Fruit fly (Drosophila melanogaster) whole organism, embryonic: ENCODE results near the gene SerRS-m.

Source experiments
- Atf6 ChIP-seq: fragments of 200-800 bp; sonication (Bioruptor generic); IDR thresholded peaks from 2 replicates; pipeline ENCODE4 v1.3.6; 2022; ENCODE audit warnings: missing biosample characterization, missing genetic modification characterization
- BEAF-32 ChIP-seq: fragments of 200-800 bp; sonication (Bioruptor generic); optimal IDR thresholded peaks from 3 replicates; lab custom pipeline; 2017; ENCODE audit warnings: missing biosample characterization, missing genetic modification characterization, mild to moderate bottlenecking, moderate library complexity, missing genetic modification reagents
- CG11093 ChIP-seq: fragments of 200-800 bp; sonication (Bioruptor generic); IDR thresholded peaks from 3 replicates; pipeline ENCODE4 v1.3.6; 2022; ENCODE audit warnings: missing biosample characterization, missing genetic modification characterization
- CG11456 ChIP-seq: fragments of 200-800 bp; sonication (Bioruptor generic); IDR thresholded peaks from 3 replicates; pipeline ENCODE4 v1.3.6; 2022; ENCODE audit warnings: missing biosample characterization, missing genetic modification characterization
- CG12299 ChIP-seq: fragments of 200-800 bp; sonication (Bioruptor generic); optimal IDR thresholded peaks from 2 replicates; lab custom pipeline; 2018; ENCODE audit warnings: missing biosample characterization, mild to moderate bottlenecking, missing genetic modification characterization
- CG13424 ChIP-seq: fragments of 200-800 bp; sonication (Bioruptor generic); optimal IDR thresholded peaks from 2 replicates; lab custom pipeline; 2019; ENCODE audit warnings: missing biosample characterization, mild to moderate bottlenecking, missing genetic modification characterization, moderate library complexity
- CG13624 ChIP-seq: fragments of 200-800 bp; sonication (Bioruptor generic); optimal IDR thresholded peaks from 2 replicates; lab custom pipeline; 2016; ENCODE audit warnings: missing biosample characterization, missing genetic modification characterization
- CG17912 ChIP-seq: fragments of 200-800 bp; sonication (Bioruptor generic); optimal IDR thresholded peaks from 2 replicates; lab custom pipeline; 2018; ENCODE audit warnings: missing biosample characterization, mild to moderate bottlenecking, missing genetic modification characterization
- CG2120 ChIP-seq: fragments of 200-800 bp; sonication (Bioruptor generic); optimal IDR thresholded peaks from 3 replicates; lab custom pipeline; 2016; ENCODE audit warnings: missing biosample characterization, missing genetic modification characterization
- CG2202 ChIP-seq: fragments of 200-800 bp; sonication (Bioruptor generic); optimal IDR thresholded peaks from 2 replicates; lab custom pipeline; 2018; ENCODE audit warnings: missing biosample characterization, mild to moderate bottlenecking, missing genetic modification characterization
- CG2678 ChIP-seq: fragments of 200-800 bp; sonication (Bioruptor generic); optimal IDR thresholded peaks from 3 replicates; lab custom pipeline; 2019; ENCODE audit warnings: missing biosample characterization, mild to moderate bottlenecking, missing genetic modification characterization, moderate library complexity
- CG32532 ChIP-seq: fragments of 200-800 bp; sonication (Bioruptor generic); IDR thresholded peaks from 2 replicates; pipeline ENCODE4 v1.3.6; 2022; ENCODE audit warnings: missing biosample characterization, missing genetic modification characterization
- CG34224 ChIP-seq: fragments of 200-800 bp; sonication (Bioruptor generic); IDR thresholded peaks from 3 replicates; pipeline ENCODE4 v1.3.6; 2022; ENCODE audit warnings: missing biosample characterization, missing genetic modification characterization; ENCODE audit not compliant: partially characterized antibody
- CG3995 ChIP-seq: fragments of 200-800 bp; sonication (Bioruptor generic); optimal IDR thresholded peaks from 3 replicates; lab custom pipeline; 2016; ENCODE audit warnings: missing biosample characterization, missing genetic modification characterization
- CG4424 ChIP-seq: fragments of 200-800 bp; sonication (Bioruptor generic); optimal IDR thresholded peaks from 3 replicates; lab custom pipeline; 2016; ENCODE audit warnings: missing biosample characterization, missing genetic modification characterization
- CG4820 ChIP-seq: fragments of 200-800 bp; sonication (Bioruptor generic); optimal IDR thresholded peaks from 3 replicates; lab custom pipeline; 2016; ENCODE audit warnings: missing biosample characterization, missing genetic modification characterization
- CG5245 ChIP-seq: fragments of 200-800 bp; sonication (Bioruptor generic); optimal IDR thresholded peaks from 3 replicates; lab custom pipeline; 2016; ENCODE audit warnings: missing biosample characterization, missing genetic modification characterization
- CG6254 ChIP-seq: fragments of 200-800 bp; sonication (Bioruptor generic); optimal IDR thresholded peaks from 3 replicates; lab custom pipeline; 2017; ENCODE audit warnings: mild to moderate bottlenecking, missing biosample characterization, missing genetic modification reagents, missing genetic modification characterization
- CG7786 ChIP-seq: fragments of 200-800 bp; sonication (Bioruptor generic); optimal IDR thresholded peaks from 2 replicates; lab custom pipeline; 2016; ENCODE audit warnings: missing biosample characterization, missing genetic modification characterization
- Chrac-16 ChIP-seq: fragments of 200-800 bp; sonication (Bioruptor generic); optimal IDR thresholded peaks from 3 replicates; lab custom pipeline; 2016; ENCODE audit warnings: missing biosample characterization, missing genetic modification characterization
- Dad ChIP-seq: fragments of 200-800 bp; sonication (Bioruptor generic); optimal IDR thresholded peaks from 3 replicates; lab custom pipeline; 2016; ENCODE audit warnings: missing biosample characterization, missing genetic modification characterization
- Dp ChIP-seq: fragments of 200-800 bp; sonication (Bioruptor generic); optimal IDR thresholded peaks from 2 replicates; lab custom pipeline; 2018; ENCODE audit warnings: missing biosample characterization, mild to moderate bottlenecking, missing genetic modification characterization, moderate library complexity
- Dref ChIP-seq: fragments of 200-800 bp; sonication (Bioruptor generic); IDR thresholded peaks from 2 replicates; pipeline ENCODE4 v1.3.6; 2022; ENCODE audit warnings: missing biosample characterization, missing genetic modification characterization
- Elba2 ChIP-seq: fragments of 200-800 bp; sonication (Bioruptor generic); optimal IDR thresholded peaks from 3 replicates; lab custom pipeline; 2016; ENCODE audit warnings: missing biosample characterization, missing genetic modification characterization
- Ets65A ChIP-seq: fragments of 200-800 bp; sonication (Bioruptor generic); peaks from one replicate; lab custom pipeline; 2016; ENCODE audit warnings: missing biosample characterization, missing genetic modification characterization
- Hey ChIP-seq: fragments of 200-800 bp; sonication (Bioruptor generic); optimal IDR thresholded peaks from 3 replicates; lab custom pipeline; 2018; ENCODE audit warnings: missing biosample characterization, mild to moderate bottlenecking, missing genetic modification characterization
- Hmr ChIP-seq: fragments of 200-800 bp; sonication (Bioruptor generic); optimal IDR thresholded peaks from 3 replicates; lab custom pipeline; 2017; ENCODE audit warnings: mild to moderate bottlenecking, missing biosample characterization, missing genetic modification reagents, missing genetic modification characterization
- Hr3 ChIP-seq: fragments of 200-800 bp; sonication (Bioruptor generic); optimal IDR thresholded peaks from 3 replicates; lab custom pipeline; 2016; ENCODE audit warnings: missing biosample characterization, missing genetic modification characterization
- Mrtf ChIP-seq: fragments of 200-800 bp; sonication (Bioruptor generic); IDR thresholded peaks from 3 replicates; pipeline ENCODE4 v1.3.6; 2022; ENCODE audit warnings: missing biosample characterization, missing genetic modification characterization
- Pdp1 ChIP-seq, 2 experiments: fragments of 200-800 bp; sonication (Bioruptor generic); optimal IDR thresholded peaks; 3 replicates each; lab custom pipeline; 2016; ENCODE audit warnings: missing biosample characterization in 2 of 2, missing genetic modification characterization in 2 of 2, mild to moderate bottlenecking in 1 of 2, moderate library complexity in 1 of 2
- Scr ChIP-seq: fragments of 200-800 bp; sonication (Bioruptor generic); IDR thresholded peaks from 2 replicates; pipeline ENCODE4 v1.3.6; 2022; ENCODE audit warnings: missing biosample characterization, missing genetic modification characterization; ENCODE audit not compliant: partially characterized antibody
- Stat92E ChIP-seq, 3 experiments: fragments of >200 bp in 2 of 3; fragments of 200-800 bp in 1 of 3; sonication (Bioruptor generic) in 1 of 3; optimal IDR thresholded peaks; 2 replicates each; lab custom pipeline; 2017 to 2019; ENCODE audit warnings: missing biosample characterization in 3 of 3, missing genetic modification characterization in 3 of 3, mild to moderate bottlenecking in 1 of 3, moderate library complexity in 1 of 3
- Xrp1 ChIP-seq: fragments of 200-800 bp; sonication (Bioruptor generic); IDR thresholded peaks from 2 replicates; pipeline ENCODE4 v1.3.6; 2022; ENCODE audit warnings: missing biosample characterization, missing genetic modification characterization
- bbx ChIP-seq: fragments of 200-800 bp; sonication (Bioruptor generic); IDR thresholded peaks from 2 replicates; pipeline ENCODE4 v1.3.6; 2022; ENCODE audit warnings: missing biosample characterization, missing genetic modification characterization; ENCODE audit not compliant: partially characterized antibody
- chinmo ChIP-seq: fragments of 200-800 bp; sonication (Bioruptor generic); IDR thresholded peaks from 4 replicates; pipeline ENCODE4 v1.3.6; 2022; ENCODE audit warnings: missing biosample characterization, missing genetic modification characterization; ENCODE audit not compliant: partially characterized antibody
- crc ChIP-seq: fragments of 200-800 bp; sonication (Bioruptor generic); optimal IDR thresholded peaks from 2 replicates; lab custom pipeline; 2016; ENCODE audit warnings: missing biosample characterization, missing genetic modification characterization
- da ChIP-seq: fragments of 200-800 bp; sonication (Bioruptor generic); optimal IDR thresholded peaks from 2 replicates; lab custom pipeline; 2016; ENCODE audit warnings: missing biosample characterization, missing genetic modification characterization
- esg ChIP-seq: fragments of 200-800 bp; sonication (Bioruptor generic); conservative IDR thresholded peaks from 2 replicates; pipeline ENCODE4 v1.3.6; 2022; ENCODE audit warnings: missing biosample characterization, missing genetic modification characterization
- ewg ChIP-seq: fragments of 200-800 bp; sonication (Bioruptor generic); optimal IDR thresholded peaks from 3 replicates; lab custom pipeline; 2017; ENCODE audit warnings: mild to moderate bottlenecking, missing biosample characterization, missing genetic modification reagents, missing genetic modification characterization
- exex ChIP-seq: fragments of 200-800 bp; sonication (Bioruptor generic); optimal IDR thresholded peaks from 4 replicates; lab custom pipeline; 2018; ENCODE audit warnings: missing biosample characterization, mild to moderate bottlenecking, missing genetic modification characterization, moderate library complexity
- hkb ChIP-seq, 2 experiments: fragments of 200-800 bp in 1 of 2; fragments of >200 bp in 1 of 2; sonication (Bioruptor generic) in 1 of 2; IDR thresholded peaks in 1 of 2; optimal IDR thresholded peaks in 1 of 2; 2 replicates each; pipeline versions ENCODE4 v1.3.6 to Lab custom; 2017 to 2022; ENCODE audit warnings: missing biosample characterization in 1 of 2, missing genetic modification characterization in 1 of 2
- jumu ChIP-seq: fragments of 200-800 bp; sonication (Bioruptor generic); optimal IDR thresholded peaks from 3 replicates; lab custom pipeline; 2016; ENCODE audit warnings: missing biosample characterization, missing genetic modification characterization
- ken ChIP-seq: fragments of 200-800 bp; sonication (Bioruptor generic); IDR thresholded peaks from 3 replicates; pipeline ENCODE4 v1.3.6; 2022; ENCODE audit warnings: missing biosample characterization, missing genetic modification characterization
- rib ChIP-seq: fragments of 200-800 bp; sonication (Bioruptor generic); IDR thresholded peaks from 2 replicates; pipeline ENCODE4 v1.3.6; 2022; ENCODE audit warnings: missing biosample characterization, missing genetic modification characterization
- slbo ChIP-seq: fragments of 200-800 bp; sonication (Bioruptor generic); IDR thresholded peaks from 2 replicates; pipeline ENCODE4 v1.3.6; 2022; ENCODE audit warnings: missing biosample characterization, missing genetic modification characterization
- stwl ChIP-seq: fragments of 200-800 bp; sonication (Bioruptor generic); optimal IDR thresholded peaks from 3 replicates; lab custom pipeline; 2018; ENCODE audit warnings: missing biosample characterization, mild to moderate bottlenecking, missing genetic modification characterization, moderate library complexity
- sug ChIP-seq: fragments of 200-800 bp; optimal IDR thresholded peaks from 2 replicates; lab custom pipeline; 2019; ENCODE audit warnings: missing biosample characterization, mild to moderate bottlenecking, missing genetic modification characterization, moderate library complexity
- trh ChIP-seq: fragments of 200-800 bp; sonication (Bioruptor generic); optimal IDR thresholded peaks from 2 replicates; lab custom pipeline; 2016; ENCODE audit warnings: missing biosample characterization, missing genetic modification characterization

SerRS-m gene

dm6 chr3R:15332994-15333393, 7.5 kb upstream of the SerRS-m start, which contains the start of the genes Fkbp39 and Cyfip (continued):
- TF ChIP-seq Hey (tag; lab: Kevin White, UChicago) (no peak), da (GFP tag; lab: Kevin White, UChicago) (peak; percentile 51), CG4424 (GFP tag; lab: Kevin White, UChicago) (no peak), CG4820 (no peak), Hmr (peak; percentile 78), ewg (GFP tag; lab: Kevin White, UChicago) (peak; percentile 96), Stat92E (GFP tag; optimal IDR thresholded peaks at IDR 0.05; lab: Kevin White, UChicago) (peak in 1 of 3 experiments; percentile 61), Dref (GFP tag; lab: Robert Waterston, UW) (peak; percentile 99), CG2120 (peak; percentile 71), Hr3 (GFP tag; lab: Kevin White, UChicago) (peak; percentile 20), CG2202 (tag; lab: Kevin White, UChicago) (peak; percentile 18), Ets65A (GFP tag; lab: Kevin White, UChicago) (peak; percentile 85), CG13424 (peak; percentile 26), CG5245 (GFP tag; lab: Kevin White, UChicago) (no peak), CG34224 (GFP tag; lab: Robert Waterston, UW) (peak; percentile 82), Elba2 (GFP tag; lab: Kevin White, UChicago) (peak; percentile 35), CG2678 (tag; lab: Kevin White, UChicago) (no peak), CG11456 (GFP tag; lab: Robert Waterston, UW) (peak; percentile 62; the same call in 1 of the 3 replicates), Atf6 (GFP tag; lab: Robert Waterston, UW) (peak; percentile 34; the same call in 1 of the 2 replicates), BEAF-32 (GFP tag; lab: Kevin White, UChicago) (peak; percentile 82), bbx (GFP tag; lab: Robert Waterston, UW) (peak; percentile 75), rib (GFP tag; lab: Robert Waterston, UW) (peak; percentile 70; the same call in 1 of the 2 replicates), Dp (GFP tag; lab: Kevin White, UChicago) (peak; percentile 71), jumu (peak; percentile 87)

dm6 chr3R:15339111-15339510, 1.4 kb upstream of the SerRS-m start:
- no peak for TF ChIP-seq CG6254 (GFP tag; lab: Kevin White, UChicago)
- TF ChIP-seq Mrtf (GFP tag; lab: Robert Waterston, UW) = no peak
- peak; percentile 84 for TF ChIP-seq sug
- no peak for TF ChIP-seq CG12299
- no peak for TF ChIP-seq Chrac-16 (GFP tag; lab: Kevin White, UChicago)
- no peak for TF ChIP-seq trh
- TF ChIP-seq exex (tag; lab: Kevin White, UChicago) = peak; percentile 82
- TF ChIP-seq CG17912 = no peak
- no peak for TF ChIP-seq stwl (tag; lab: Kevin White, UChicago)

dm6 chr3R:15342432-15342925, 2.0 kb downstream of the SerRS-m start:
- TF ChIP-seq CG11093 (GFP tag; lab: Robert Waterston, UW) (0 out of 3 replicates have a peak, but pooled peaks have one; percentile 9), CG32532 (peak; percentile 18; the same call in 1 of the 2 replicates), Xrp1 (GFP tag; lab: Robert Waterston, UW) (0 out of 2 replicates have a peak, but pooled peaks have one; percentile 32), chinmo (GFP tag; lab: Robert Waterston, UW) (no peak; the same call in 3 of the 4 replicates), CG3995 (GFP tag; lab: Kevin White, UChicago) (no peak), CG13624 (GFP tag; lab: Kevin White, UChicago) (no peak), Scr (GFP tag; lab: Robert Waterston, UW) (peak; percentile 16; the same call in 1 of the 2 replicates), slbo (peak; percentile 42; the same call in 1 of the 2 replicates), hkb (optimal IDR thresholded peaks at IDR 0.05; lab: Kevin White, UChicago) (no peak), hkb (GFP tag; IDR thresholded peaks at IDR 0.05; lab: Robert Waterston, UW) (0 out of 2 replicates have a peak, but pooled peaks have one; percentile 23), esg (peak; percentile 34; the same call in 1 of the 2 replicates), Dad (GFP tag; lab: Kevin White, UChicago) (no peak), Pdp1 (GFP tag; optimal IDR thresholded peaks at IDR 0.05; lab: Kevin White, UChicago) (peak in 1 of 2 experiments; percentile 4), ken (no peak), CG7786 (GFP tag; lab: Kevin White, UChicago) (no peak), crc (GFP tag; lab: Kevin White, UChicago) (no peak)
